Worm (Caenorhabditis elegans) whole organism, L4 larva: ENCODE data around the gene gskl-1.

Experiments
- D1046.2 ChIP-seq: fragments of 200-800 bp; sonication (Bioruptor generic); IDR thresholded peaks from 2 replicates; pipeline ENCODE4 v1.3.6; 2022; ENCODE audit warnings: missing genetic modification characterization, missing compliant biosample characterization
- F37D6.2 ChIP-seq: sonication (generic microtip); optimal IDR thresholded peaks from 2 replicates; lab custom pipeline; 2016; ENCODE audit warnings: mild to moderate bottlenecking, missing genetic modification characterization, missing compliant biosample characterization
- F44E2.7 ChIP-seq: fragments of 200-800 bp; sonication (Bioruptor generic); IDR thresholded peaks from 2 replicates; pipeline ENCODE4 v2.1.2; 2022; ENCODE audit warnings: missing genetic modification characterization, missing compliant biosample characterization
- F49E8.2 ChIP-seq: sonication (generic microtip); optimal IDR thresholded peaks from 2 replicates; lab custom pipeline; 2016; ENCODE audit warnings: missing compliant biosample characterization, mild to moderate bottlenecking, missing genetic modification characterization, borderline replicate concordance
- Y105C5A.15 ChIP-seq: fragments of 200-800 bp; sonication (Bioruptor generic); IDR thresholded peaks from 2 replicates; pipeline ENCODE4 v1.3.6; 2022; ENCODE audit warnings: missing genetic modification characterization, missing compliant biosample characterization
- Y48G9A.11 ChIP-seq: fragments of 200-800 bp; sonication (Bioruptor generic); IDR thresholded peaks from 2 replicates; pipeline ENCODE4 v1.3.6; 2022; ENCODE audit warnings: missing genetic modification reagents, missing genetic modification characterization, missing compliant biosample characterization
- ZK546.5 ChIP-seq, 2 experiments: sonication (generic microtip); optimal IDR thresholded peaks; 2 replicates each; lab custom pipeline; 2017; ENCODE audit warnings: missing biosample characterization in 2 of 2, missing genetic modification characterization in 2 of 2
- aha-1 ChIP-seq: fragments of 150-350 bp; peaks from one replicate; lab custom pipeline; 2014; ENCODE audit warnings: missing biosample characterization, missing genetic modification characterization
- ama-1 ChIP-seq: fragments of 150-350 bp; optimal IDR thresholded peaks from 2 replicates; lab custom pipeline; 2014; ENCODE audit warnings: inconsistent platforms, mixed read lengths
- arid-1 ChIP-seq: fragments of 200-800 bp; sonication (Bioruptor generic); conservative IDR thresholded peaks from 2 replicates; pipeline ENCODE4 v1.3.6; 2022; ENCODE audit warnings: missing genetic modification reagents, missing genetic modification characterization, missing compliant biosample characterization
- ceh-20 ChIP-seq: fragments of 200-800 bp; sonication (Bioruptor generic); IDR thresholded peaks from 2 replicates; pipeline ENCODE4 v1.3.6; 2022; ENCODE audit warnings: missing genetic modification reagents, missing genetic modification characterization, missing compliant biosample characterization
- ceh-44 ChIP-seq: fragments of 200-800 bp; sonication (Bioruptor generic); IDR thresholded peaks from 2 replicates; pipeline ENCODE4 v1.3.6; 2022; ENCODE audit warnings: missing genetic modification reagents, missing genetic modification characterization, missing compliant biosample characterization
- dmd-6 ChIP-seq: fragments of 200-800 bp; sonication (Bioruptor generic); IDR thresholded peaks from 2 replicates; pipeline ENCODE4 v1.3.6; 2022; ENCODE audit warnings: missing genetic modification reagents, missing genetic modification characterization, missing compliant biosample characterization
- egl-27 ChIP-seq: sonication (generic microtip); optimal IDR thresholded peaks from 3 replicates; lab custom pipeline; 2017; ENCODE audit warnings: missing biosample characterization, missing genetic modification reagents, missing genetic modification characterization
- egl-43 ChIP-seq: fragments of 200-800 bp; sonication (Bioruptor generic); IDR thresholded peaks from 2 replicates; pipeline ENCODE4 v1.3.6; 2022; ENCODE audit warnings: missing genetic modification reagents, missing genetic modification characterization, missing compliant biosample characterization
- gei-8 ChIP-seq: fragments of 200-800 bp; sonication (Bioruptor generic); optimal IDR thresholded peaks from 2 replicates; lab custom pipeline; 2018; ENCODE audit warnings: mild to moderate bottlenecking, missing genetic modification characterization, missing compliant biosample characterization
- hif-1 ChIP-seq, 2 experiments: sonication (generic microtip); optimal IDR thresholded peaks; 2 replicates each; lab custom pipeline; 2016 to 2017; ENCODE audit warnings: missing compliant biosample characterization in 2 of 2, missing genetic modification characterization in 2 of 2, missing genetic modification reagents in 2 of 2, missing genotype in 2 of 2, mild to moderate bottlenecking in 1 of 2
- lim-7 ChIP-seq: fragments of 200-800 bp; sonication (Bioruptor generic); IDR thresholded peaks from 2 replicates; pipeline ENCODE4 v1.3.6; 2022; ENCODE audit warnings: missing genetic modification characterization, missing compliant biosample characterization
- lin-13 ChIP-seq: fragments of 150-350 bp; optimal IDR thresholded peaks from 2 replicates; lab custom pipeline; 2014; ENCODE audit warnings: missing biosample characterization, missing genetic modification reagents, missing genetic modification characterization
- lin-38 ChIP-seq: fragments of 200-800 bp; sonication (Bioruptor generic); IDR thresholded peaks from 2 replicates; pipeline ENCODE4 v1.3.6; 2022; ENCODE audit warnings: missing genetic modification reagents, missing genetic modification characterization, missing compliant biosample characterization
- nhr-111 ChIP-seq: fragments of 200-800 bp; sonication (Bioruptor generic); optimal IDR thresholded peaks from 2 replicates; lab custom pipeline; 2018; ENCODE audit warnings: mild to moderate bottlenecking, missing genetic modification characterization, missing compliant biosample characterization
- php-3 ChIP-seq: fragments of 200-800 bp; sonication (Bioruptor generic); IDR thresholded peaks from 2 replicates; pipeline ENCODE4 v1.3.6; 2022; ENCODE audit warnings: missing genetic modification reagents, missing genetic modification characterization, missing compliant biosample characterization
- set-16 ChIP-seq: fragments of 200-800 bp; sonication (Bioruptor generic); IDR thresholded peaks from 2 replicates; pipeline ENCODE4 v1.3.6; 2022; ENCODE audit warnings: missing genetic modification reagents, missing genetic modification characterization, missing compliant biosample characterization
- tag-97 ChIP-seq: fragments of 200-800 bp; sonication (Bioruptor generic); IDR thresholded peaks from 2 replicates; pipeline ENCODE4 v1.3.6; 2022; ENCODE audit warnings: missing genetic modification characterization, missing compliant biosample characterization
- unc-62 ChIP-seq, 3 experiments: fragments of 150-350 bp in 1 of 3; sonication (generic microtip); optimal IDR thresholded peaks in 2 of 3; peaks in 1 of 3; 1 replicate in 1 of 3; 2 replicates in 2 of 3; lab custom pipeline; 2014 to 2017; ENCODE audit warnings: missing biosample characterization in 3 of 3, missing genetic modification characterization in 3 of 3, missing genetic modification reagents in 3 of 3, missing genotype in 1 of 3

Gene gskl-1

DNA sequence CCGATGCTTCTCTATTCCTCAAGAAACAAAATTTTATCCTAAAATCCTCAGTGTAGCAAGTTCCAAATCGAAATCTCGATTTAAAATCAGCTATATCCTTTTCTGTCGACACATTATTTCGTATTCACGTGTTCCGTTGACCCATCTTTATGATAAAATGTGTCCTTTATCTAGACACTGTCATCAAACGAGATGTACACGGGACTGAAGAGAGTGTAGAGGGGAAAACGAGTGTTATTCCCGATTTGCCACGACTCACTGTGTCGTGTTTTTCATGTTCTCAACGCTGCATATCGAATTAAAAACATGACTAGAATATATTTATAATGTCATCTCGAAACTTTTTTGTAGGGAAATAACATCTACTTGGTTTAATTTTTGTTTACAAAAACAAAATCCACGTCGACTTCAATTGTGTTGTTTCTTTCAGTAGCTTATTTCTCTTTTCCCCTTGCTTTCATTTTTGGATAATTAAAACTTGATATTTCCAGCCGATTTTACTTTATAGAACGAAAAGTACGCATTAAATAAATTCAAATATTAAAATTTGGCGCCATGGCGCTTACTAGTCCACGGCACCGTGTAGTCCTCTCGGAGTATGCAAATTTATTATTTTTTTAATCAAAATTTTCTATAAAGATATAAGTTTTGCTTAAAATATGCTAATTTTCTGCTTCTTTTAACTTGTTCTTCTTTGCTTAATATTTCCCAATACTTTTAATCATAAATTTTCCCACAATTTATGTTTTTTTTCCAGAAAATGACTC, 21.4 kb upstream of the gskl-1 start, which contains the start of gene metr-1 (continued):
- no peak for TF ChIP-seq gei-8
- TF ChIP-seq ceh-44: no peak
- TF ChIP-seq, all 104 proteins: peak for 15

DNA sequence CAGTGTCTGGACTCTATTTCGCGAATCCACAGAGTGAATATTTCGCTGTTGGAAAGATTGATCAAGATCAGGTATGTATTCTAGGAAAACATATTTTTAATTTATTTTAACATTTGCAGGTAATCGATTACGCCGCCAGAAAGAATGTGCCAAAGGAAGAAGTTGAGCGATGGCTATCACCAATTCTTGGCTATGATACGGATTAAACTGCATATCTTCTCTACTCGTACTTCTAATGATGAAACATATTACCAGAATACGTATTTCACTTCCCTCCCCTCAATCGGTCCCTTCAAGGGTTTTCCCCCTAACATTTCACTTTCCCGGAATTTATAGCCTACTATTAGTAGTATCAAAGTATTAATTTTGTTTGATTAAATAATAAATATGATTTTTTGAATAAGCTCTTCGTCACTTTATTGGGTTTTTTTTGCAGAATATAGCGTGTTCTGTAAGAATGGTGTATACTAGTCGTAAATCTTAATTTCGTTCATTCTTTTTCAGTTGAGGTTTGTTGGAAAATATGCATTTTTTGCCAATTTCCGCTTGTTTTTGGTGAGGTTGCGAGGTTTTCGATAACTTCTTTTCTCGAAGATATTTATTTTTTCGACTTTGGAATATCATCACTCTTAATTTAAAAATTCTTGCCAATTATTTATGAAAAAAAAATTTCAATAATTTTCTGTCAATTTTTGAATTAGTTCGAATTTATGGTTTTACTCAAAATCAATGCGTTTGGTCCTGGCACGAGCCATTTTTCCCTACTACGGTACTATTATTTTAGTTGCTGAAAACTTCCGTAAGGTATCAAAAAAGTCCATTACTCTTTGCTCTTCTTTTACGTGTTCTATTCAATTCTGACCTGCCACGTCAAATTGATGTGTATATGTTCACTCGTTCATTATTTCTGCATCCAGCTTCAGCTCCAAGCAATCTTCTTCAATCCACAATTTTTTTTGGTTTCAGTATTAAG, 16.4 kb upstream of the gskl-1 start:
- TF ChIP-seq D1046.2 (GFP tag; lab: Robert Waterston, UW) (no peak), tag-97 (GFP tag; lab: Robert Waterston, UW) (no peak), lin-38 (peak; percentile 33; the same call in 1 of the 2 replicates), egl-27 (tag; lab: Kevin White, UChicago) (no peak), ama-1 (lab: Kevin White, UChicago) (peak; percentile 62), F37D6.2 (tag; lab: Kevin White, UChicago) (no peak), php-3 (GFP tag; lab: Robert Waterston, UW) (peak; percentile 35; the same call in 1 of the 2 replicates), aha-1 (tag; lab: Kevin White, UChicago) (peak; percentile 95), nhr-111 (GFP tag; lab: Kevin White, UChicago) (peak; percentile 5), F44E2.7 (0 out of 2 replicates have a peak, but pooled peaks have one; percentile 62), ceh-20 (GFP tag; lab: Robert Waterston, UW) (0 out of 2 replicates have a peak, but pooled peaks have one; percentile 7), dmd-6 (GFP tag; lab: Robert Waterston, UW) (peak; percentile 13; the same call in 1 of the 2 replicates), hif-1 (tag; optimal IDR thresholded peaks at IDR 0.05; lab: Kevin White, UChicago) (peak in 1 of 2 experiments; percentile 22)
- TF ChIP-seq, all 104 proteins: peak for 9

ce11 chrII:10932305-10932704, 15.1 kb upstream of the gskl-1 start:
- TF ChIP-seq ZK546.5 (tag; optimal IDR thresholded peaks at IDR 0.05; lab: Kevin White, UChicago): no peak
- TF ChIP-seq, all 104 proteins: peak for 0

ce11 chrII:10932725-10933124, 14.6 kb upstream of the gskl-1 start:
- TF ChIP-seq set-16 (GFP tag; lab: Robert Waterston, UW) (peak; percentile 96), Y48G9A.11 (GFP tag; lab: Robert Waterston, UW) (0 out of 2 replicates have a peak, but pooled peaks have one; percentile 6), egl-43 (GFP tag; lab: Robert Waterston, UW) (peak; percentile 62; the same call in 1 of the 2 replicates)

DNA sequence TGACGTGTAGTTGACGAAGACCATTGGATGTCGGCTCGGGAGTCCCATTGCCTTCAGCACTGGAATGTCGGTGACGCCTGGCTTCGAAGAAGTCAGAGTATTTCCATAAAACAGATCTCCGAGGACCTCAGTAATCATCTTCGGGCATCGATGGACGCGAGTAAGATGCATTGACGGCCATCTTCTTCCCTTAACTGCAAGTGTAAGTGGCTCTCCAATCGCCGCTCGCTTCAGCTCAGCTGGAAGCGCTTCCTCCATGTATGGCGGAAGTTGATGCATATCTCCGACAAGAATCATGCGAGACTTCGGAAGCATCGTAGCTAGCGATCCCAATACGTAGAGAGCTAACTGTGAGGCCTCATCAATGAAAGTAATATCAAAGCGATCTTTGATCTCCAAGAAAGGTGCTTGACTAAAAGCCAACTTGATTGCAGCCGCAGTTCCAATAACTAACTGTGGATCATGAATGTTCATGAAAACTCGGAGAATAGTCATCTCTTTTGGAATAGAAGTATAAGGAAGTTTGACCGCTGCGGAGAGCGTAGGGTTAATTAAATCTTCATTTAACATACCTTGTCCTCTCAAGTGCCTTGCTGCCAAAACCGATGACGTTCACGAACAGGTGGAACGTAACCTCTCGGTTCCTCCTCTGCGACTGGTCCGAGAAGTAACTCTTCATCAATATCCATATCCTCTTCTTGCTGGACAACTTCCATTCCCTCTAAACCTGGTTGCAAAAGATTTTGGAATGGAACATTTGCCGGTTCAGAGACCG, 13.2 kb upstream of the gskl-1 start:
- TF ChIP-seq unc-62 (GFP tag; optimal IDR thresholded peaks at IDR 0.05 in 1 of 2; lab: Kevin White, UChicago): peak in 1 of 2 experiments; percentile 20
- TF ChIP-seq unc-62 (tag; optimal IDR thresholded peaks at IDR 0.05; lab: Kevin White, UChicago): no peak
- TF ChIP-seq lin-38: peak; percentile 60
- no peak for TF ChIP-seq lim-7
- TF ChIP-seq lin-13 (GFP tag; lab: Kevin White, UChicago): peak; percentile 13
- TF ChIP-seq arid-1 (GFP tag; lab: Robert Waterston, UW): 0 out of 2 replicates have a peak, but pooled peaks have one; percentile 8
- no peak for TF ChIP-seq Y105C5A.15 (GFP tag; lab: Robert Waterston, UW)
- peak; percentile 25 for TF ChIP-seq F49E8.2 (tag; lab: Kevin White, UChicago)
- peak; percentile 19; the same call in 1 of the 2 replicates for TF ChIP-seq set-16 (GFP tag; lab: Robert Waterston, UW)
